Fruit fly (Drosophila melanogaster) whole organism, adult: ENCODE data around the gene D12.

Experiments used
- CG11617 ChIP-seq: fragments of 200-800 bp; sonication (Bioruptor generic); optimal IDR thresholded peaks from 2 replicates; lab custom pipeline; 2017; ENCODE audit warnings: mild to moderate bottlenecking, missing biosample characterization, missing genetic modification reagents, missing genetic modification characterization
- CG12768 ChIP-seq: fragments of 200-800 bp; sonication (Bioruptor generic); optimal IDR thresholded peaks from 2 replicates; lab custom pipeline; 2017; ENCODE audit warnings: missing biosample characterization, missing genetic modification characterization, mild to moderate bottlenecking, moderate library complexity, missing genetic modification reagents
- CG14711 ChIP-seq: fragments of 200-800 bp; sonication (Bioruptor generic); optimal IDR thresholded peaks from 2 replicates; lab custom pipeline; 2018; ENCODE audit warnings: missing biosample characterization, mild to moderate bottlenecking, missing genetic modification characterization, moderate library complexity
- CG1620 ChIP-seq: fragments of 200-800 bp; sonication (Bioruptor generic); optimal IDR thresholded peaks from 2 replicates; lab custom pipeline; 2016; ENCODE audit warnings: missing biosample characterization, missing genetic modification characterization
- CG33017 ChIP-seq: fragments of 200-800 bp; sonication (Bioruptor generic); optimal IDR thresholded peaks from 2 replicates; lab custom pipeline; 2018; ENCODE audit warnings: missing biosample characterization, mild to moderate bottlenecking, missing genetic modification characterization, moderate library complexity
- CG5204 ChIP-seq: fragments of 200-800 bp; sonication (Bioruptor generic); optimal IDR thresholded peaks from 2 replicates; lab custom pipeline; 2016; ENCODE audit warnings: missing biosample characterization, missing genetic modification characterization
- CG7045 ChIP-seq: fragments of 200-800 bp; sonication (Bioruptor generic); optimal IDR thresholded peaks from 2 replicates; lab custom pipeline; 2017; ENCODE audit warnings: missing biosample characterization, mild to moderate bottlenecking, missing genetic modification characterization
- CG7101 ChIP-seq: fragments of 200-800 bp; sonication (Bioruptor generic); optimal IDR thresholded peaks from 2 replicates; lab custom pipeline; 2018; ENCODE audit warnings: missing biosample characterization, mild to moderate bottlenecking, missing genetic modification characterization, moderate library complexity
- Clk ChIP-seq: fragments of 200-800 bp; sonication (Bioruptor generic); optimal IDR thresholded peaks from 2 replicates; lab custom pipeline; 2017; ENCODE audit warnings: missing biosample characterization, missing genetic modification characterization
- Crg-1 ChIP-seq: fragments of 200-800 bp; sonication (Bioruptor generic); optimal IDR thresholded peaks from 2 replicates; lab custom pipeline; 2016; ENCODE audit warnings: missing biosample characterization, missing genetic modification characterization
- Hr96 ChIP-seq: fragments of 200-800 bp; sonication (Bioruptor generic); optimal IDR thresholded peaks from 2 replicates; lab custom pipeline; 2016; ENCODE audit warnings: missing biosample characterization, missing genetic modification characterization
- Mnt ChIP-seq: fragments of 200-800 bp; sonication (Bioruptor generic); optimal IDR thresholded peaks from 2 replicates; lab custom pipeline; 2016; ENCODE audit warnings: missing biosample characterization, mild to moderate bottlenecking, missing genetic modification characterization
- bab1 ChIP-seq: fragments of 200-800 bp; sonication (Bioruptor generic); optimal IDR thresholded peaks from 3 replicates; lab custom pipeline; 2019; ENCODE audit warnings: missing biosample characterization, mild to moderate bottlenecking, missing genetic modification characterization, moderate library complexity
- cic ChIP-seq: fragments of 200-800 bp; sonication (Bioruptor generic); optimal IDR thresholded peaks from 2 replicates; lab custom pipeline; 2017; ENCODE audit warnings: missing biosample characterization, mild to moderate bottlenecking, missing genetic modification characterization, moderate library complexity
- cnc ChIP-seq, 2 experiments: fragments of >200 bp; optimal IDR thresholded peaks; 2 replicates each; lab custom pipeline; 2017
- kay ChIP-seq: fragments of 200-800 bp; sonication (Bioruptor generic); peaks from one replicate; lab custom pipeline; 2016; ENCODE audit warnings: missing biosample characterization, missing genetic modification characterization, borderline replicate concordance
- ovo ChIP-seq: fragments of 200-800 bp; sonication (Bioruptor generic); optimal IDR thresholded peaks from 2 replicates; lab custom pipeline; 2016; ENCODE audit warnings: missing biosample characterization, missing genetic modification characterization
- pad ChIP-seq: fragments of 200-800 bp; sonication (Bioruptor generic); optimal IDR thresholded peaks from 3 replicates; lab custom pipeline; 2017; ENCODE audit warnings: missing biosample characterization, missing genetic modification characterization, mild to moderate bottlenecking, moderate library complexity, missing genetic modification reagents
- tj ChIP-seq: fragments of 200-800 bp; sonication (Bioruptor generic); optimal IDR thresholded peaks from 3 replicates; lab custom pipeline; 2017; ENCODE audit warnings: missing biosample characterization, mild to moderate bottlenecking, missing genetic modification characterization, moderate library complexity
- toe ChIP-seq: fragments of 200-800 bp; sonication (Bioruptor generic); optimal IDR thresholded peaks from 2 replicates; lab custom pipeline; 2016; ENCODE audit warnings: missing biosample characterization, missing genetic modification characterization

Gene D12

dm6 chr2L:8438052-8438451, 887 bp upstream of the D12 start, which contains the start of gene mus201:
TSS of gene mus201 (plus strand) at chr2L:8438169.
- TF ChIP-seq kay (GFP tag; lab: Kevin White, UChicago) (peak; percentile 94), CG1620 (GFP tag; lab: Kevin White, UChicago) (peak; percentile 42), CG7101 (tag; lab: Kevin White, UChicago) (no peak), bab1 (GFP tag; lab: Kevin White, UChicago) (peak; percentile 31), CG14711 (tag; lab: Kevin White, UChicago) (peak; percentile 16), toe (GFP tag; lab: Kevin White, UChicago) (no peak), pad (GFP tag; lab: Kevin White, UChicago) (peak; percentile 10)

dm6 chr2L:8433512-8433911, 3.7 kb downstream of the D12 start, which contains the start of gene grk:
TSS of gene grk (minus strand) at chr2L:8433598.
- TF ChIP-seq pad (GFP tag; lab: Kevin White, UChicago) (peak; percentile 47), ovo (GFP tag; lab: Kevin White, UChicago) (peak; percentile 52), CG7045 (GFP tag; lab: Kevin White, UChicago) (no peak)

- TF ChIP-seq CG11617: no peak
- TF ChIP-seq CG12768: no peak
- no peak for TF ChIP-seq Crg-1 (GFP tag; lab: Kevin White, UChicago)
- TF ChIP-seq bab1 (GFP tag; lab: Kevin White, UChicago): no peak
- TF ChIP-seq pad (GFP tag; lab: Kevin White, UChicago): no peak
- no peak for TF ChIP-seq Clk (GFP tag; lab: Kevin White, UChicago)
- no peak for TF ChIP-seq cic
- TF ChIP-seq CG14711 (tag; lab: Kevin White, UChicago): no peak
- no peak for TF ChIP-seq CG7045 (GFP tag; lab: Kevin White, UChicago)
- TF ChIP-seq Mnt (GFP tag; lab: Kevin White, UChicago): no peak
- TF ChIP-seq kay (GFP tag; lab: Kevin White, UChicago): no peak
- no peak for TF ChIP-seq ovo (GFP tag; lab: Kevin White, UChicago)
- no peak for TF ChIP-seq CG5204 (GFP tag; lab: Kevin White, UChicago)
- no peak for TF ChIP-seq toe (GFP tag; lab: Kevin White, UChicago)
- TF ChIP-seq CG7101 (tag; lab: Kevin White, UChicago): no peak
- TF ChIP-seq cnc (optimal IDR thresholded peaks at IDR 0.05; lab: Kevin White, UChicago): no peak
Measured at dm6 chr2L:8432130-8432529, 5.0 kb downstream of the D12 start.

- TF ChIP-seq CG7101 (tag; lab: Kevin White, UChicago) (no peak), Clk (GFP tag; lab: Kevin White, UChicago) (no peak), CG7045 (GFP tag; lab: Kevin White, UChicago) (no peak), Crg-1 (GFP tag; lab: Kevin White, UChicago) (no peak), ovo (GFP tag; lab: Kevin White, UChicago) (no peak), cnc (optimal IDR thresholded peaks at IDR 0.05; lab: Kevin White, UChicago) (no peak), toe (GFP tag; lab: Kevin White, UChicago) (no peak), Hr96 (GFP tag; lab: Kevin White, UChicago) (no peak), CG5204 (GFP tag; lab: Kevin White, UChicago) (no peak), tj (GFP tag; lab: Kevin White, UChicago) (no peak), cic (no peak), CG12768 (no peak), pad (GFP tag; lab: Kevin White, UChicago) (no peak), Mnt (GFP tag; lab: Kevin White, UChicago) (no peak), bab1 (GFP tag; lab: Kevin White, UChicago) (no peak), kay (GFP tag; lab: Kevin White, UChicago) (no peak)
Measured at dm6 chr2L:8426801-8427200, 10.4 kb downstream of the D12 start.

- no peak for TF ChIP-seq Mnt (GFP tag; lab: Kevin White, UChicago)
- peak; percentile 5 for TF ChIP-seq CG14711 (tag; lab: Kevin White, UChicago)
- peak; percentile 67 for TF ChIP-seq tj (GFP tag; lab: Kevin White, UChicago)
- TF ChIP-seq bab1 (GFP tag; lab: Kevin White, UChicago): peak; percentile 30
- peak; percentile 92 for TF ChIP-seq kay (GFP tag; lab: Kevin White, UChicago)
- peak; percentile 42 for TF ChIP-seq CG33017 (tag; lab: Kevin White, UChicago)
Measured at dm6 chr2L:8425962-8426759, 11.0 kb downstream of the D12 start.

- TF ChIP-seq bab1 (GFP tag; lab: Kevin White, UChicago) (no peak), cic (no peak), cnc (optimal IDR thresholded peaks at IDR 0.05; lab: Kevin White, UChicago) (no peak), CG33017 (tag; lab: Kevin White, UChicago) (no peak), tj (GFP tag; lab: Kevin White, UChicago) (peak; percentile 77), CG14711 (tag; lab: Kevin White, UChicago) (no peak), kay (GFP tag; lab: Kevin White, UChicago) (peak; percentile 36), toe (GFP tag; lab: Kevin White, UChicago) (no peak), ovo (GFP tag; lab: Kevin White, UChicago) (no peak), pad (GFP tag; lab: Kevin White, UChicago) (no peak)
Measured at dm6 chr2L:8425212-8425611, 12.0 kb downstream of the D12 start.
